Worm (Caenorhabditis elegans): ENCODE results near the gene mcm-3AP.

Gene mcm-3AP

DNA sequence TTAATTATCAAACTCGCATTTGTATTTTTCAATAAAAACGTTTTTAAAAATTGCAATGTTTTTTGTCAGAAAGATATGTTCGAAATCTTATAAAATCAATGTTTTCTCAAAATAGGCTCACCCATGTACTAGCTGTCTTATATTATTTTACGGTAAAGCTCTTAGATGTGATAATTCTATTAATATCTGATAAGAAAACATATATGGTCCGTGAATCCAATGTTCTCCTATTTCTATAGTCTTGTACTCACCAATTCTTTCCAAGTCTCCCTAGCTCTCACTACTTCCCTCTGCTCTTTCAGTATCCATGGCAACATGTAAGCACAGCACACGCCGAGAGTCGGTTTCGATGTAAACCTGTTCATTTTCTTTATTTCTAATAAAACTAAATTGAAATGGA, 14.7 kb upstream of the mcm-3AP start, which contains the start of gene bbs-2:
Gene bbs-2 (plus strand): TSS at position 301 of the 400 bp plus-strand sequence.
- TF ChIP-seq alr-1 (tag; optimal IDR thresholded peaks at IDR 0.05; ENCODE audit: borderline replicate concordance), result no peak
- TF ChIP-seq nhr-71 (tag; optimal IDR thresholded peaks at IDR 0.05), result no peak
- no peak for TF ChIP-seq nhr-19 (GFP tag; conservative IDR thresholded peaks at IDR 0.05)
- no peak for TF ChIP-seq nhr-47 (tag; optimal IDR thresholded peaks at IDR 0.05)
- TF ChIP-seq fkh-8 (tag; optimal IDR thresholded peaks at IDR 0.05), result no peak
- no peak for TF ChIP-seq sptf-1 (tag; optimal IDR thresholded peaks at IDR 0.05)
- no peak for TF ChIP-seq unc-130 (tag; optimal IDR thresholded peaks at IDR 0.05)
- no peak for TF ChIP-seq mdl-1 (tag; optimal IDR thresholded peaks at IDR 0.05)
- TF ChIP-seq irx-1 (tag; optimal IDR thresholded peaks at IDR 0.05), result no peak
- TF ChIP-seq nhr-28 (tag; optimal IDR thresholded peaks at IDR 0.05), result no peak
- TF ChIP-seq nhr-11 (tag; optimal IDR thresholded peaks at IDR 0.05), result no peak
- no peak for TF ChIP-seq jun-1 (tag; optimal IDR thresholded peaks at IDR 0.05)
- TF ChIP-seq aha-1 (tag; optimal IDR thresholded peaks at IDR 0.05), result no peak
- no peak for TF ChIP-seq elt-3 (tag; optimal IDR thresholded peaks at IDR 0.05)

DNA sequence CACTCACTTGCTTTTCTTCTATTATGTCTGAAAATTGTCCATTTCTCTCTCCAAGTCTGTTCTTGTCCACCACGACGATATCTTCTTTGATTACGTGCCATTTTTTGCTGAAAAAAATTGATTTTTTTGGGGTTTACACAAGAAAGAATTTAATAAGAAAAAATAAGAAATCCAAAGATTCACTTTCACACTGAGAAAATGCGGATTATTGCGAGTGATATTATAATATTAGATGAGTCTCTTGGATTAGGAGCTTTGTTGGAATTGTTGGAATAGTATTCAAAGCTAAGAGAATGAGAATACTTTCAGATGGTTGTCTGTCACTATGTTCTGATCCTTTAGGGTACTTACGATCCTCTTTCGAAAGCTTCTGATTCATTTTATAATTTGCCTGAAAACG, 9.6 kb upstream of the mcm-3AP start, which contains the start of gene F20D12.7:
Gene F20D12.7 (minus strand): TSS at position 101 of the 400 bp plus-strand sequence.
- TF ChIP-seq efl-1 (optimal IDR thresholded peaks at IDR 0.05) (no peak), efl-1 (GFP tag; optimal IDR thresholded peaks at IDR 0.05 in 1 of 2) (no peak), unc-86 (tag; optimal IDR thresholded peaks at IDR 0.05) (no peak), dsc-1 (tag; optimal IDR thresholded peaks at IDR 0.05) (peak; percentile 67), nhr-20 (tag; optimal IDR thresholded peaks at IDR 0.05) (no peak), snpc-4 (tag; optimal IDR thresholded peaks at IDR 0.05) (no peak), C16A3.4 (tag; optimal IDR thresholded peaks at IDR 0.05) (no peak), efl-3 (GFP tag; optimal IDR thresholded peaks at IDR 0.05) (no peak)

DNA sequence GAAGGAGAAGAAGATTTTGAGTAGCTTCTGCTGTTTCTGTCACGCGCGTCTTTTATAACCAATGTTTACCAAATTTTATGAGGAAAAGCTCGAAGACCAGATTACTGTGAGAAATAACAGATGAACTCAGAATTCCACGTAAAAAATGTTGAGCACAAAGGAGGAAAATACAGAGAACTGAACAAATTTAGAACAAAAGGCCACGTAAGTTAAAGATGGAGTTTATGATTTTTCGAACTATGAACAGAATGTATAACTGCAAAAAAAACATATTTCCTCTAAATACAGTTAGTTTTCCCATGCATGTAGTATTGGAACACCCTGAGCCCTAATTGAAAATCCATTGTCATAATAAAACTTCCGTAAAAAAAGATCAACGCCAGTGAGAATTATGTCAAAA, 7.6 kb upstream of the mcm-3AP start, which contains the start of gene exc-9:
Gene exc-9 (minus strand): TSS at position 101 of the 400 bp plus-strand sequence.
- TF ChIP-seq xbp-1 (tag; optimal IDR thresholded peaks at IDR 0.05) (no peak), nhr-84 (tag; optimal IDR thresholded peaks at IDR 0.05) (no peak), efl-1 (optimal IDR thresholded peaks at IDR 0.05) (no peak), efl-1 (GFP tag; optimal IDR thresholded peaks at IDR 0.05 in 1 of 2) (peak in 1 of 2 experiments; percentile 61)

DNA sequence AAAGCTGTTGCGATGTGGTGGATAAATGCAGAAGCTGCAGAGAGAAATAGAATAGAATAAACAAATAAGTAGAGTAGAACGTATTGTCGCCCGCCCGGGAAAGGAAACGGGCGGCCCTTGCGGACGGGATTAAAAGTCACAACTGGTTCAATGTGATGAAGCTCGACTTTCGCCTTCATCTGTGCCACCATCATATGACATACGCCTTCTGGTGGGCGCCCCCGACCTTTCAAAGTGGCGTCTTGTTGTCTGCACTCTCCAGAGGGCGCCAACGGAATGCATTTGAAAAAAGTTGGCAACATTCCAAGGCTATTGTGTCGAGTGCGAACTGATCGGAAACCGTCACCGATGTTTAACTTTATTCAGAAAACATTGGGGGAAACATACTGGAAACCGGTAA, 5.2 kb upstream of the mcm-3AP start:
- TF ChIP-seq lsy-2 (tag; optimal IDR thresholded peaks at IDR 0.05) (peak in 1 of 2 experiments; percentile 27), tbx-2 (tag; optimal IDR thresholded peaks at IDR 0.05) (no peak), mef-2 (tag; optimal IDR thresholded peaks at IDR 0.05) (no peak), ztf-4 (tag; optimal IDR thresholded peaks at IDR 0.05) (no peak), Y116A8C.19 (tag; optimal IDR thresholded peaks at IDR 0.05; ENCODE audit: borderline replicate concordance) (no peak), nhr-71 (tag; optimal IDR thresholded peaks at IDR 0.05) (peak; percentile 13), snu-23 (GFP tag; optimal IDR thresholded peaks at IDR 0.05) (peak; percentile 29), lin-14 (GFP tag; optimal IDR thresholded peaks at IDR 0.05) (peak; percentile 66), pqm-1 (tag; optimal IDR thresholded peaks at IDR 0.05) (no peak), pag-3 (tag; optimal IDR thresholded peaks at IDR 0.05; ENCODE audit: borderline replicate concordance, insufficient read depth) (no peak), dpl-1 (GFP tag; optimal IDR thresholded peaks at IDR 0.05) (peak; percentile 10 to 51 (median 23)), nhr-85 (tag) (peak; percentile 9), efl-1 (optimal IDR thresholded peaks at IDR 0.05) (peak in 1 of 2 experiments; percentile 22), efl-1 (GFP tag; optimal IDR thresholded peaks at IDR 0.05 in 1 of 2) (peak; percentile 33 to 39), nhr-20 (tag; optimal IDR thresholded peaks at IDR 0.05) (peak; percentile 16), skn-1 (tag; optimal IDR thresholded peaks at IDR 0.05) (no peak), C04F5.9 (tag; optimal IDR thresholded peaks at IDR 0.05) (no peak), nhr-47 (tag; optimal IDR thresholded peaks at IDR 0.05) (no peak), ets-5 (GFP tag; IDR thresholded peaks at IDR 0.05) (no peak), lin-35 (GFP tag; optimal IDR thresholded peaks at IDR 0.05) (peak in 1 of 2 experiments; percentile 40), nhr-90 (tag; optimal IDR thresholded peaks at IDR 0.05; ENCODE audit: poor library complexity) (no peak), swsn-7 (tag; optimal IDR thresholded peaks at IDR 0.05) (no peak), mab-9 (GFP tag; IDR thresholded peaks at IDR 0.05) (no peak), blmp-1 (tag; optimal IDR thresholded peaks at IDR 0.05) (peak; percentile 75), egl-27 (tag; optimal IDR thresholded peaks at IDR 0.05) (no peak), unc-130 (tag; optimal IDR thresholded peaks at IDR 0.05) (no peak), hlh-17 (GFP tag; optimal IDR thresholded peaks at IDR 0.05; ENCODE audit: borderline replicate concordance) (no peak)

Measured in whole organism, L1 larva.